Worm (Caenorhabditis elegans) whole organism, L4 larva: ENCODE data around the gene apc-2.

Source experiments
- D1046.2 ChIP-seq: fragments of 200-800 bp; sonication (Bioruptor generic); IDR thresholded peaks from 2 replicates; pipeline ENCODE4 v1.3.6; 2022; ENCODE audit warnings: missing genetic modification characterization, missing compliant biosample characterization
- F26F4.8 ChIP-seq: fragments of 200-800 bp; sonication (Bioruptor generic); conservative IDR thresholded peaks from 2 replicates; pipeline ENCODE4 v1.3.6; 2022; ENCODE audit warnings: missing genetic modification characterization, missing compliant biosample characterization
- F49E8.2 ChIP-seq: sonication (generic microtip); optimal IDR thresholded peaks from 2 replicates; lab custom pipeline; 2016; ENCODE audit warnings: missing compliant biosample characterization, mild to moderate bottlenecking, missing genetic modification characterization, borderline replicate concordance
- Y105C5A.15 ChIP-seq: fragments of 200-800 bp; sonication (Bioruptor generic); IDR thresholded peaks from 2 replicates; pipeline ENCODE4 v1.3.6; 2022; ENCODE audit warnings: missing genetic modification characterization, missing compliant biosample characterization
- Y48G9A.11 ChIP-seq: fragments of 200-800 bp; sonication (Bioruptor generic); IDR thresholded peaks from 2 replicates; pipeline ENCODE4 v1.3.6; 2022; ENCODE audit warnings: missing genetic modification reagents, missing genetic modification characterization, missing compliant biosample characterization
- ZK546.5 ChIP-seq, 2 experiments: sonication (generic microtip); optimal IDR thresholded peaks; 2 replicates each; lab custom pipeline; 2017; ENCODE audit warnings: missing biosample characterization in 2 of 2, missing genetic modification characterization in 2 of 2
- aha-1 ChIP-seq: fragments of 150-350 bp; peaks from one replicate; lab custom pipeline; 2014; ENCODE audit warnings: missing biosample characterization, missing genetic modification characterization
- ama-1 ChIP-seq: fragments of 150-350 bp; optimal IDR thresholded peaks from 2 replicates; lab custom pipeline; 2014; ENCODE audit warnings: inconsistent platforms, mixed read lengths
- arid-1 ChIP-seq: fragments of 200-800 bp; sonication (Bioruptor generic); conservative IDR thresholded peaks from 2 replicates; pipeline ENCODE4 v1.3.6; 2022; ENCODE audit warnings: missing genetic modification reagents, missing genetic modification characterization, missing compliant biosample characterization
- ceh-32 ChIP-seq: sonication (generic microtip); optimal IDR thresholded peaks from 2 replicates; lab custom pipeline; 2016; ENCODE audit warnings: mild to moderate bottlenecking, missing genetic modification characterization, missing compliant biosample characterization; ENCODE audit not compliant: poor library complexity
- ceh-82 ChIP-seq: sonication (generic microtip); optimal IDR thresholded peaks from 2 replicates; lab custom pipeline; 2017; ENCODE audit warnings: missing biosample characterization, missing genetic modification characterization
- ces-1 ChIP-seq: fragments of 150-350 bp; sonication (generic microtip); optimal IDR thresholded peaks from 4 replicates; lab custom pipeline; 2014; ENCODE audit warnings: missing biosample characterization, missing genetic modification reagents, missing genetic modification characterization
- cey-2 ChIP-seq: sonication (generic microtip); optimal IDR thresholded peaks from 3 replicates; lab custom pipeline; 2017; ENCODE audit warnings: missing genetic modification characterization, mild to moderate bottlenecking, missing compliant biosample characterization, antibody characterized with exemption, borderline replicate concordance; ENCODE audit not compliant: insufficient read depth
- daf-12 ChIP-seq: fragments of 150-350 bp; optimal IDR thresholded peaks from 2 replicates; lab custom pipeline; 2014; ENCODE audit warnings: missing biosample characterization, missing genetic modification reagents, missing genetic modification characterization
- daf-16 ChIP-seq, 3 experiments: sonication (generic microtip); optimal IDR thresholded peaks; 2 replicates each; lab custom pipeline; 2016 to 2017; ENCODE audit warnings: missing genetic modification characterization in 3 of 3, missing genetic modification reagents in 3 of 3, mild to moderate bottlenecking in 2 of 3, missing compliant biosample characterization in 2 of 3, missing biosample characterization in 1 of 3, moderate library complexity in 1 of 3
- daf-19 ChIP-seq: fragments of 200-800 bp; sonication (Bioruptor generic); conservative IDR thresholded peaks from 2 replicates; pipeline ENCODE4 v1.3.6; 2022; ENCODE audit warnings: missing genetic modification characterization, missing compliant biosample characterization
- daf-8 ChIP-seq: fragments of 200-800 bp; sonication (Bioruptor generic); IDR thresholded peaks from 2 replicates; pipeline ENCODE4 v1.3.6; 2022; ENCODE audit warnings: missing genetic modification characterization, missing compliant biosample characterization
- dmd-6 ChIP-seq: fragments of 200-800 bp; sonication (Bioruptor generic); IDR thresholded peaks from 2 replicates; pipeline ENCODE4 v1.3.6; 2022; ENCODE audit warnings: missing genetic modification reagents, missing genetic modification characterization, missing compliant biosample characterization
- dmd-8 ChIP-seq: fragments of 200-800 bp; sonication (Bioruptor generic); IDR thresholded peaks from 2 replicates; pipeline ENCODE4 v1.3.6; 2022; ENCODE audit warnings: missing genetic modification characterization, missing compliant biosample characterization
- dpl-1 ChIP-seq: fragments of 150-350 bp; optimal IDR thresholded peaks from 2 replicates; lab custom pipeline; 2014; ENCODE audit warnings: missing biosample characterization, missing genetic modification reagents, missing genetic modification characterization
- duxl-1 ChIP-seq: sonication (generic microtip); optimal IDR thresholded peaks from 2 replicates; lab custom pipeline; 2016; ENCODE audit warnings: mild to moderate bottlenecking, missing genetic modification characterization, moderate library complexity, missing compliant biosample characterization; ENCODE audit not compliant: poor library complexity
- egl-27 ChIP-seq: sonication (generic microtip); optimal IDR thresholded peaks from 3 replicates; lab custom pipeline; 2017; ENCODE audit warnings: missing biosample characterization, missing genetic modification reagents, missing genetic modification characterization
- egl-43 ChIP-seq: fragments of 200-800 bp; sonication (Bioruptor generic); IDR thresholded peaks from 2 replicates; pipeline ENCODE4 v1.3.6; 2022; ENCODE audit warnings: missing genetic modification reagents, missing genetic modification characterization, missing compliant biosample characterization
- fkh-10 ChIP-seq: fragments of 150-350 bp; optimal IDR thresholded peaks from 2 replicates; lab custom pipeline; 2014; ENCODE audit warnings: missing biosample characterization, missing genetic modification reagents, missing genetic modification characterization
- fos-1 ChIP-seq: fragments of 150-350 bp; optimal IDR thresholded peaks from 2 replicates; lab custom pipeline; 2014; ENCODE audit warnings: missing biosample characterization, missing genetic modification characterization
- gei-8 ChIP-seq: fragments of 200-800 bp; sonication (Bioruptor generic); optimal IDR thresholded peaks from 2 replicates; lab custom pipeline; 2018; ENCODE audit warnings: mild to moderate bottlenecking, missing genetic modification characterization, missing compliant biosample characterization
- lim-7 ChIP-seq: fragments of 200-800 bp; sonication (Bioruptor generic); IDR thresholded peaks from 2 replicates; pipeline ENCODE4 v1.3.6; 2022; ENCODE audit warnings: missing genetic modification characterization, missing compliant biosample characterization
- lin-13 ChIP-seq: fragments of 150-350 bp; optimal IDR thresholded peaks from 2 replicates; lab custom pipeline; 2014; ENCODE audit warnings: missing biosample characterization, missing genetic modification reagents, missing genetic modification characterization
- lin-38 ChIP-seq: fragments of 200-800 bp; sonication (Bioruptor generic); IDR thresholded peaks from 2 replicates; pipeline ENCODE4 v1.3.6; 2022; ENCODE audit warnings: missing genetic modification reagents, missing genetic modification characterization, missing compliant biosample characterization
- nhr-10 ChIP-seq: fragments of 150-350 bp; optimal IDR thresholded peaks from 2 replicates; lab custom pipeline; 2014; ENCODE audit warnings: missing biosample characterization, missing genetic modification characterization
- nhr-11 ChIP-seq: fragments of 150-350 bp; optimal IDR thresholded peaks from 2 replicates; lab custom pipeline; 2014; ENCODE audit warnings: missing biosample characterization, missing genetic modification characterization
- nhr-111 ChIP-seq: fragments of 200-800 bp; sonication (Bioruptor generic); optimal IDR thresholded peaks from 2 replicates; lab custom pipeline; 2018; ENCODE audit warnings: mild to moderate bottlenecking, missing genetic modification characterization, missing compliant biosample characterization
- nhr-237 ChIP-seq: sonication (generic microtip); optimal IDR thresholded peaks from 2 replicates; lab custom pipeline; 2017; ENCODE audit warnings: missing biosample characterization, missing genetic modification characterization
- nhr-41 ChIP-seq: fragments of 200-800 bp; sonication (Bioruptor generic); IDR thresholded peaks from 2 replicates; pipeline ENCODE4 v1.3.6; 2022; ENCODE audit warnings: missing genetic modification reagents, missing genetic modification characterization, missing compliant biosample characterization
- nhr-42 ChIP-seq: fragments of 200-800 bp; sonication (Bioruptor generic); IDR thresholded peaks from 2 replicates; pipeline ENCODE4 v1.3.6; 2022; ENCODE audit warnings: missing genetic modification characterization, missing compliant biosample characterization
- pha-4 ChIP-seq, 2 experiments: fragments of 150-350 bp in 1 of 2; fragments of 200-800 bp in 1 of 2; sonication (Bioruptor generic) in 1 of 2; IDR thresholded peaks in 1 of 2; optimal IDR thresholded peaks in 1 of 2; 2 replicates each; pipeline versions ENCODE4 v1.3.6 to Lab custom; 2014 to 2022; ENCODE audit warnings: missing genetic modification characterization in 2 of 2, missing genetic modification reagents in 2 of 2, missing biosample characterization in 1 of 2, missing compliant biosample characterization in 1 of 2
- php-3 ChIP-seq: fragments of 200-800 bp; sonication (Bioruptor generic); IDR thresholded peaks from 2 replicates; pipeline ENCODE4 v1.3.6; 2022; ENCODE audit warnings: missing genetic modification reagents, missing genetic modification characterization, missing compliant biosample characterization
- set-16 ChIP-seq: fragments of 200-800 bp; sonication (Bioruptor generic); IDR thresholded peaks from 2 replicates; pipeline ENCODE4 v1.3.6; 2022; ENCODE audit warnings: missing genetic modification reagents, missing genetic modification characterization, missing compliant biosample characterization
- snpc-1.2 ChIP-seq: fragments of 200-800 bp; sonication (Bioruptor generic); IDR thresholded peaks from 2 replicates; pipeline ENCODE4 v1.3.6; 2022; ENCODE audit warnings: missing genetic modification reagents, missing genetic modification characterization, missing compliant biosample characterization
- snpc-4 ChIP-seq: fragments of 150-350 bp; optimal IDR thresholded peaks from 2 replicates; lab custom pipeline; 2014; ENCODE audit warnings: missing biosample characterization, missing genetic modification characterization
- spr-1 ChIP-seq: sonication (generic microtip); optimal IDR thresholded peaks from 2 replicates; lab custom pipeline; 2016; ENCODE audit warnings: mild to moderate bottlenecking, missing genetic modification characterization, missing compliant biosample characterization
- tra-1 ChIP-seq: fragments of 200-800 bp; sonication (Bioruptor generic); IDR thresholded peaks from 2 replicates; pipeline ENCODE4 v1.3.6; 2022; ENCODE audit warnings: missing genetic modification reagents, missing genetic modification characterization, missing compliant biosample characterization
- vab-7 ChIP-seq: fragments of 200-800 bp; sonication (Bioruptor generic); IDR thresholded peaks from 2 replicates; pipeline ENCODE4 v1.3.6; 2022; ENCODE audit warnings: missing genetic modification reagents, missing genetic modification characterization, missing compliant biosample characterization
- zfp-3 ChIP-seq: fragments of 200-800 bp; sonication (Bioruptor generic); conservative IDR thresholded peaks from 2 replicates; pipeline ENCODE4 v1.3.6; 2022; ENCODE audit warnings: missing genetic modification reagents, missing genetic modification characterization, missing compliant biosample characterization
- ztf-11 ChIP-seq: fragments of 150-350 bp; optimal IDR thresholded peaks from 2 replicates; lab custom pipeline; 2014; ENCODE audit warnings: missing biosample characterization, missing genetic modification characterization
- ztf-7 ChIP-seq: fragments of 150-350 bp; optimal IDR thresholded peaks from 2 replicates; lab custom pipeline; 2014; ENCODE audit warnings: missing biosample characterization, missing genetic modification characterization

apc-2 gene

DNA sequence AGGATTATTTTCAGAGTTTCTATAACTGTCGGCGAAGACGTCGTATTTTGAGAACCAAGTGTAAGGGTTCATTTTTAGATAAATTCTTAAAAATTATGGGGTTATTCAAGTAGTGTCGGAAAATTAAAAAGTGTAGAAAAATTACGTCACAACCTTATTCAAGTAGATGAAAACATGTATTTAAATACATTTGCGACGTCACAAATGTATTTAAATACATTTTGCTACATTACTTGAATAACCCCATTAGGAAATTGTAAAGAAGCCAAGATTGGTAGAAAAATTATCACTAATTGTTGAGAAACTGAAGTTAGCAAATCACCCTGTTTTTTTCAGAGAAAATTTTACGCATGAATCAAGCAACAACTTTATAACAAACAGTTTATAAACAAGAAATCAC, 48.8 kb downstream of the apc-2 start:
- TF ChIP-seq snpc-1.2 (GFP tag; lab: Robert Waterston, UW), result peak; percentile 52; the same call in 1 of the 2 replicates
- no peak for TF ChIP-seq nhr-11 (tag; lab: Kevin White, UChicago)
- TF ChIP-seq D1046.2 (GFP tag; lab: Robert Waterston, UW), result no peak
- peak; percentile 58 for TF ChIP-seq lin-38 (GFP tag; lab: Robert Waterston, UW)
- TF ChIP-seq Y48G9A.11 (GFP tag; lab: Robert Waterston, UW), result peak; percentile 65
- TF ChIP-seq dmd-8 (GFP tag; lab: Robert Waterston, UW), result no peak
- TF ChIP-seq nhr-111 (GFP tag; lab: Kevin White, UChicago), result no peak
- TF ChIP-seq F49E8.2 (tag; lab: Kevin White, UChicago), result peak; percentile 63
- TF ChIP-seq ceh-32 (tag; lab: Kevin White, UChicago), result no peak
- TF ChIP-seq pha-4 (GFP tag; IDR thresholded peaks at IDR 0.05; lab: Robert Waterston, UW), result peak; percentile 44; the same call in 1 of the 2 replicates
- no peak for TF ChIP-seq pha-4 (tag; optimal IDR thresholded peaks at IDR 0.05; lab: Kevin White, UChicago)
- TF ChIP-seq ztf-7 (tag; lab: Kevin White, UChicago), result no peak
- no peak for TF ChIP-seq snpc-4 (tag; lab: Kevin White, UChicago)
- TF ChIP-seq arid-1, result 0 out of 2 replicates have a peak, but pooled peaks have one; percentile 24

DNA sequence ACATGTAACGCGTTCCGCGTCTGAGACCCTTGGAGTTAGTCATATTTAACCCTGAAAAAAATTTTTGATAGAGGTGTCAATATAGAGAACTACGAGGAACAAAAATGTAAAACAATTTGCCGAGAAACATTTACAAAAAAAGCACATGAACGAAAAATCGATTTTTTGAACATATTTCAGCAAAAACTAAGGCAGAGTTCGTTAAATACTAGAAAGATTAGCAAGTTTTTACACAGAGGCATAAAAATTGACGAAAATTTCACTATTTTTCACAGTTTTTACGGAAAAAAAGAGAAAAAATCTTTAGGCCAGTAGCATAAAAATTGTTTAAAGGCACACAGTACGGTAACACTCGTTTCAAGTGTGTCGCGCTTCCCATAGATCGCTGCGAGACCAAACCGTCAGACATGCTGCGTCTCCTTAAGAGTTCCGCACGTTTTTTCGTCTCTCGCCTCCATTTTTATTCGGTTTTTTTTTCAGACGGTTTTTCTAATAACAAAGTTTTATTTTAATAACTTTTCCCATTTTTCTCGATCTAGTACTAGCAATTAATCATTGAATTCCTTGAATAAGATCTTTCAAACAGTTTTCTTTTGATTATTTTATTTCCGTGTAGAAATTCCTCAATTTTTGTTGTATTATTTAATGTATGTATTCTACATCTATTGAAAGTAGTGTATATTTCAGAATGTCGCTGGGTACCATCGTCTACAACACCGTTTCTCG, 49.9 kb downstream of the apc-2 start, which contains the start of the genes rpl-21 and C14B9.10:
TSS of gene rpl-21 (minus strand) at position 51 of the 726 bp plus-strand sequence.
TSS of gene C14B9.10 (plus strand) at position 676 of the 726 bp plus-strand sequence.
- TF ChIP-seq lim-7 (GFP tag; lab: Robert Waterston, UW), result 0 out of 2 replicates have a peak, but pooled peaks have one; percentile 30
- peak; percentile 24 for TF ChIP-seq ztf-7 (tag; lab: Kevin White, UChicago)
- TF ChIP-seq pha-4 (GFP tag; IDR thresholded peaks at IDR 0.05; lab: Robert Waterston, UW), result no peak
- peak; percentile 51 for TF ChIP-seq pha-4 (tag; optimal IDR thresholded peaks at IDR 0.05; lab: Kevin White, UChicago)
- TF ChIP-seq vab-7 (GFP tag; lab: Robert Waterston, UW), result no peak
- no peak for TF ChIP-seq fkh-10 (GFP tag; lab: Kevin White, UChicago)
- no peak for TF ChIP-seq daf-16 (GFP tag; optimal IDR thresholded peaks at IDR 0.05; lab: Kevin White, UChicago)
- peak; percentile 44 for TF ChIP-seq daf-16 (tag; optimal IDR thresholded peaks at IDR 0.05; lab: Kevin White, UChicago)
- no peak for TF ChIP-seq daf-19 (GFP tag; lab: Robert Waterston, UW)
- no peak for TF ChIP-seq nhr-42 (GFP tag; lab: Robert Waterston, UW)
- TF ChIP-seq zfp-3, result no peak
- no peak for TF ChIP-seq egl-27 (tag; lab: Kevin White, UChicago)
- TF ChIP-seq F49E8.2 (tag; lab: Kevin White, UChicago), result peak; percentile 77
- no peak for TF ChIP-seq ceh-82 (tag; lab: Kevin White, UChicago)
- no peak for TF ChIP-seq Y105C5A.15
- TF ChIP-seq lin-38 (GFP tag; lab: Robert Waterston, UW), result peak; percentile 75
- no peak for TF ChIP-seq ztf-11 (tag; lab: Kevin White, UChicago)
- peak; percentile 37 for TF ChIP-seq spr-1
- TF ChIP-seq php-3, result no peak
- no peak for TF ChIP-seq daf-8 (GFP tag; lab: Robert Waterston, UW)
- TF ChIP-seq aha-1 (tag; lab: Kevin White, UChicago), result peak; percentile 96
- peak; percentile 37; the same call in 1 of the 2 replicates for TF ChIP-seq dmd-6
- no peak for TF ChIP-seq gei-8 (GFP tag; lab: Kevin White, UChicago)
- TF ChIP-seq nhr-41 (GFP tag; lab: Robert Waterston, UW), result no peak
- TF ChIP-seq nhr-10, result no peak
- TF ChIP-seq dpl-1 (GFP tag; lab: Kevin White, UChicago), result peak; percentile 78
- no peak for TF ChIP-seq ZK546.5 (tag; optimal IDR thresholded peaks at IDR 0.05; lab: Kevin White, UChicago)
- TF ChIP-seq lin-13 (GFP tag; lab: Kevin White, UChicago), result peak; percentile 46
- TF ChIP-seq tra-1 (GFP tag; lab: Robert Waterston, UW), result no peak
- no peak for TF ChIP-seq nhr-237
- peak; percentile 59 for TF ChIP-seq ama-1 (lab: Kevin White, UChicago)
- TF ChIP-seq ces-1, result no peak
- peak; percentile 67 for TF ChIP-seq nhr-11 (tag; lab: Kevin White, UChicago)
- TF ChIP-seq duxl-1 (tag; lab: Kevin White, UChicago), result peak; percentile 1
- no peak for TF ChIP-seq egl-43 (GFP tag; lab: Robert Waterston, UW)
- TF ChIP-seq daf-12 (tag; lab: Kevin White, UChicago), result no peak
- no peak for TF ChIP-seq set-16 (GFP tag; lab: Robert Waterston, UW)
- TF ChIP-seq cey-2 (tag; lab: Kevin White, UChicago), result no peak
- no peak for TF ChIP-seq fos-1
- TF ChIP-seq F26F4.8, result no peak
